Worm (Caenorhabditis elegans) whole organism, mixed stage, embryonic: ENCODE measurements around the gene R02E4.2.

ENCODE experiments used
- M03D4.4 ChIP-seq: sonication (generic microtip); optimal IDR thresholded peaks from 2 replicates; lab custom pipeline; 2017; ENCODE audit warnings: mild to moderate bottlenecking, missing genetic modification characterization, missing compliant biosample characterization
- bed-3 ChIP-seq: fragments of 200-800 bp; sonication (Bioruptor generic); optimal IDR thresholded peaks from 3 replicates; lab custom pipeline; 2018; ENCODE audit warnings: mild to moderate bottlenecking, missing genetic modification characterization, moderate library complexity, missing compliant biosample characterization
- blmp-1 ChIP-seq: fragments of 150-350 bp; optimal IDR thresholded peaks from 2 replicates; lab custom pipeline; 2014; ENCODE audit warnings: missing biosample characterization, missing genetic modification characterization
- ceh-39 ChIP-seq: fragments of 150-350 bp; optimal IDR thresholded peaks from 2 replicates; lab custom pipeline; 2014; ENCODE audit warnings: missing biosample characterization, missing genetic modification characterization
- ceh-43 ChIP-seq: fragments of 200-800 bp; sonication (Bioruptor generic); optimal IDR thresholded peaks from 2 replicates; lab custom pipeline; 2018; ENCODE audit warnings: mild to moderate bottlenecking, missing genetic modification characterization, moderate library complexity, missing compliant biosample characterization
- ceh-83 ChIP-seq: fragments of 200-800 bp; sonication (Bioruptor generic); optimal IDR thresholded peaks from 2 replicates; lab custom pipeline; 2018; ENCODE audit warnings: mild to moderate bottlenecking, missing genetic modification characterization, missing compliant biosample characterization
- ces-1 ChIP-seq: fragments of 150-350 bp; optimal IDR thresholded peaks from 2 replicates; lab custom pipeline; 2014; ENCODE audit warnings: missing biosample characterization, missing genetic modification reagents, missing genetic modification characterization
- cnd-1 ChIP-seq: fragments of 200-800 bp; sonication (Bioruptor generic); optimal IDR thresholded peaks from 2 replicates; lab custom pipeline; 2018; ENCODE audit warnings: mild to moderate bottlenecking, missing genetic modification characterization, missing compliant biosample characterization
- drap-1 ChIP-seq: fragments of 200-800 bp; sonication (Bioruptor generic); optimal IDR thresholded peaks from 3 replicates; lab custom pipeline; 2018; ENCODE audit warnings: mild to moderate bottlenecking, missing genetic modification characterization, missing compliant biosample characterization
- elt-1 ChIP-seq: sonication (generic microtip); optimal IDR thresholded peaks from 2 replicates; lab custom pipeline; 2017; ENCODE audit warnings: missing genetic modification characterization, mild to moderate bottlenecking, missing compliant biosample characterization, antibody characterized with exemption, moderate library complexity, borderline replicate concordance; ENCODE audit not compliant: insufficient read depth
- flh-1 ChIP-seq: fragments of 200-800 bp; sonication (Bioruptor generic); optimal IDR thresholded peaks from 2 replicates; lab custom pipeline; 2018; ENCODE audit warnings: mild to moderate bottlenecking, missing genetic modification characterization, moderate library complexity, missing compliant biosample characterization
- lin-13 ChIP-seq: fragments of 150-350 bp; optimal IDR thresholded peaks from 2 replicates; lab custom pipeline; 2014; ENCODE audit warnings: missing biosample characterization, missing genetic modification characterization
- lin-32 ChIP-seq: fragments of 200-800 bp; sonication (Bioruptor generic); optimal IDR thresholded peaks from 2 replicates; lab custom pipeline; 2018; ENCODE audit warnings: mild to moderate bottlenecking, missing genetic modification characterization, missing compliant biosample characterization
- lsy-2 ChIP-seq: fragments of 150-350 bp; optimal IDR thresholded peaks from 2 replicates; lab custom pipeline; 2014; ENCODE audit warnings: missing biosample characterization, missing genetic modification characterization
- mab-5 ChIP-seq: fragments of 150-350 bp; optimal IDR thresholded peaks from 2 replicates; lab custom pipeline; 2014; ENCODE audit warnings: missing biosample characterization, missing genetic modification characterization
- mep-1 ChIP-seq: fragments of 150-350 bp; optimal IDR thresholded peaks from 2 replicates; lab custom pipeline; 2017; ENCODE audit warnings: missing biosample characterization, missing genetic modification reagents, missing genetic modification characterization, inconsistent platforms
- mls-2 ChIP-seq: sonication (generic microtip); optimal IDR thresholded peaks from 2 replicates; lab custom pipeline; 2016; ENCODE audit warnings: mild to moderate bottlenecking, missing genetic modification characterization, moderate library complexity, missing compliant biosample characterization
- nhr-12 ChIP-seq: fragments of 150-350 bp; optimal IDR thresholded peaks from 2 replicates; lab custom pipeline; 2014; ENCODE audit warnings: missing biosample characterization, missing genetic modification characterization
- nhr-28 ChIP-seq: fragments of 150-350 bp; optimal IDR thresholded peaks from 2 replicates; lab custom pipeline; 2014; ENCODE audit warnings: missing biosample characterization, missing genetic modification characterization
- nhr-76 ChIP-seq: sonication (generic microtip); optimal IDR thresholded peaks from 2 replicates; lab custom pipeline; 2017; ENCODE audit warnings: missing biosample characterization, missing genetic modification characterization
- pha-4 ChIP-seq: fragments of 150-350 bp; optimal IDR thresholded peaks from 2 replicates; lab custom pipeline; 2018; ENCODE audit warnings: missing biosample characterization, missing genetic modification reagents, missing genetic modification characterization
- sem-2 ChIP-seq: fragments of 200-800 bp; sonication (Bioruptor generic); optimal IDR thresholded peaks from 2 replicates; lab custom pipeline; 2018; ENCODE audit warnings: mild to moderate bottlenecking, missing genetic modification characterization, missing compliant biosample characterization
- sptf-1 ChIP-seq: sonication (generic microtip); optimal IDR thresholded peaks from 2 replicates; lab custom pipeline; 2017; ENCODE audit warnings: mild to moderate bottlenecking, missing genetic modification characterization, moderate library complexity, missing compliant biosample characterization
- tbx-8 ChIP-seq: fragments of 200-800 bp; sonication (Bioruptor generic); optimal IDR thresholded peaks from 2 replicates; lab custom pipeline; 2018; ENCODE audit warnings: mild to moderate bottlenecking, missing genetic modification characterization, moderate library complexity, missing compliant biosample characterization
- unc-62 ChIP-seq: fragments of 150-350 bp; optimal IDR thresholded peaks from 2 replicates; lab custom pipeline; 2014; ENCODE audit warnings: missing biosample characterization, missing genetic modification reagents, missing genetic modification characterization
- ztf-11 ChIP-seq: fragments of 150-350 bp; optimal IDR thresholded peaks from 2 replicates; lab custom pipeline; 2014; ENCODE audit warnings: missing biosample characterization, missing genetic modification characterization

R02E4.2 gene

DNA sequence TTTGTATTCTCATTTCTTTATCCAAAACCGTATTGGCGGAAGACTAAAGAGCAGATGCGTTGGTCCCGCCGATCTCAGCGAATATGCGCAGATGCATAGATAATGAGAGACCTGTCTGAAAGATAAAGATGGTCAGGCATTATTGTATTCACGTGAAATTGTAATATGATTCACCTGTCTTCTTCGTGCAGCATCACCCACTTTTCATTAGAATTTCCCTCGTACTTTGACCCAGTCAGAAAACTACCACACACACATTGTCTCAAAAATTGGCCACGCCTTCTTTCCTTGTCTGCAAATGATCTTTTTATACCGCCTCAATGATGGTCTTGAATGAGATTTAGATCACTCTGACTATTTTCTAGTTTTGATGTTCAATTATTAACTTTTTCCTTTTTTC, 38.8 kb downstream of the R02E4.2 start:
- TF ChIP-seq elt-1 (tag; lab: Kevin White, UChicago) = peak; percentile 79
- no peak for TF ChIP-seq ces-1
- TF ChIP-seq nhr-28 (tag; lab: Kevin White, UChicago) = no peak

DNA sequence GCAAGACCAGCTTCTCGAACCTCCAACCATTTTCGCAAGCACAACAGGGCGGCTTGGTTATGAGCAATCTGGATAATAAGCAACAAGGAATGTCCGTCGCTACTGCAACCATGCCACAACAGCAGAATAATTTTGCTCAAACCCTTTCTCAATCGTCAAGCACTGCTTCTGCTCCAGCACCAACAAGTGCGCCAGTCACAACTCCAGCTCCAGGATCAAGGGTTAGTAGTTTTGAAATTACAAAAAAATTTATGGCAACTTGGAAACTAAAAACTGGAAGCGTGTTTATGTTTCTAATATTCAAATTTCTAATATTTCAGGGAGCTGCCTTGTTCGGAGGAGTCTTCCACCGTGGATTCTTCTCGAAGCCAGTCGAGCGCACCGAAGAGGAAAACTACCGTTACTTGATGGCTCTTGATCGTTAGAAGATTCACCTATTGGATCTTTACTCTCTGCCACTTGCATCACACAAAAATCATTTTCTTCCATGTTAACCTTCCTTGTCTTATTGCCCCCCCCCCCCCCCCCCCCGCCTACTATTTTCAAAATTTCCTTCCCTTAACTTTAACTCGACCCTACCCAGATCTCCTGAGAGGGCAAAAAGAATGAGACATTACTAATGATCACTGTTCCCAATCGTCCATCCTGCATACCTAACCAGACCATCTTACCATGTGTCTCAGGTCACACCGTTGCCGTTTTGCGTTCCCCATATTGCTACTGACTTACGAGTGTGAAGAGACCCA, 39.7 kb downstream of the R02E4.2 start:
- peak; percentile 12 for TF ChIP-seq M03D4.4
- no peak for TF ChIP-seq ces-1
- TF ChIP-seq bed-3 (GFP tag; lab: Kevin White, UChicago) = no peak

ce11 chrX:4147600-4148448, 40.6 kb downstream of the R02E4.2 start:
- no peak for TF ChIP-seq ceh-39
- peak; percentile 18 for TF ChIP-seq ces-1
- TF ChIP-seq, all 35 proteins: peak for 1

ce11 chrX:4148449-4149031, 41.3 kb downstream of the R02E4.2 start:
- TF ChIP-seq lin-13 (tag; lab: Kevin White, UChicago) (no peak), drap-1 (GFP tag; lab: Kevin White, UChicago) (no peak), mab-5 (no peak), flh-1 (GFP tag; lab: Kevin White, UChicago) (no peak), sem-2 (GFP tag; lab: Kevin White, UChicago) (no peak), mep-1 (tag; lab: Kevin White, UChicago) (no peak), nhr-12 (tag; lab: Kevin White, UChicago) (no peak), ztf-11 (tag; lab: Kevin White, UChicago) (no peak), unc-62 (no peak), pha-4 (tag; lab: Kevin White, UChicago) (no peak), lsy-2 (tag; lab: Kevin White, UChicago) (no peak), cnd-1 (no peak), ceh-83 (no peak), M03D4.4 (no peak), lin-32 (no peak)

- TF ChIP-seq pha-4 (tag; lab: Kevin White, UChicago) (no peak), ztf-11 (tag; lab: Kevin White, UChicago) (no peak), mab-5 (no peak), drap-1 (GFP tag; lab: Kevin White, UChicago) (peak; percentile 17), nhr-12 (tag; lab: Kevin White, UChicago) (no peak), blmp-1 (tag; lab: Kevin White, UChicago) (no peak), tbx-8 (GFP tag; lab: Kevin White, UChicago) (no peak)
- TF ChIP-seq, all 35 proteins: peak for 1
Observed at ce11 chrX:4151206-4151605, 44.0 kb downstream of the R02E4.2 start.

DNA sequence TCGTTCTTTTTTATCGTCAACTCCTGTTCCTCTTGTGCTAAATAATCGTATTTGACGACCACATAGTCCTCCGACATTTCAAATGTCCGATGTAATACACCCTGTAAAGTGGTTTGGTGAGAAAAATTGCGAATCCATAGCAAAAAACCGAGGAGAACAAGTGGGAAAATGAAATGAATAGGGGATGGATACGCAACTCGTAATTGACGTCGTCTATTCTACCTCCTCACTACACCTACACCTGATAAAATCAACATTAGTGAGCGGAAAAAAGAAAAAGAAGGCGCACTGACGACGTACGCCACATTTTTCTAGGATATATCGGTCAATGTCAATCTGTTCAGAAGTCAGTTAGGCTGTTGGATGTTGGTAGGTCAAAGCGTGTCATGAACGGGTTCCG, 46.1 kb downstream of the R02E4.2 start, which contains the start of gene nck-1:
TSS of gene nck-1 (minus strand) at position 101 of the 400 bp plus-strand sequence.
- TF ChIP-seq drap-1 (GFP tag; lab: Kevin White, UChicago) (no peak), ceh-39 (no peak), blmp-1 (tag; lab: Kevin White, UChicago) (no peak), sptf-1 (tag; lab: Kevin White, UChicago) (no peak), tbx-8 (GFP tag; lab: Kevin White, UChicago) (no peak), mep-1 (tag; lab: Kevin White, UChicago) (no peak), mls-2 (tag; lab: Kevin White, UChicago) (no peak), ceh-43 (GFP tag; lab: Kevin White, UChicago) (no peak), nhr-76 (tag; lab: Kevin White, UChicago) (no peak)
